Worm (Caenorhabditis elegans) whole organism, late embryonic: ENCODE data around the gene clec-139.

Experiments
- K02D7.2 ChIP-seq: sonication (generic microtip); optimal IDR thresholded peaks from 2 replicates; lab custom pipeline; 2017; ENCODE audit warnings: mild to moderate bottlenecking, missing genetic modification characterization, missing compliant biosample characterization
- ceh-22 ChIP-seq: sonication (generic microtip); optimal IDR thresholded peaks from 2 replicates; lab custom pipeline; 2017; ENCODE audit warnings: missing biosample characterization, missing genetic modification characterization
- elt-2 ChIP-seq: sonication (generic microtip); optimal IDR thresholded peaks from 2 replicates; lab custom pipeline; 2016; ENCODE audit warnings: missing genetic modification reagents, missing genetic modification characterization, missing compliant biosample characterization
- hlh-8 ChIP-seq: sonication (generic microtip); optimal IDR thresholded peaks from 2 replicates; lab custom pipeline; 2016; ENCODE audit warnings: missing genotype, missing genetic modification characterization, missing compliant biosample characterization
- madf-2 ChIP-seq: sonication (generic microtip); optimal IDR thresholded peaks from 2 replicates; lab custom pipeline; 2017; ENCODE audit warnings: missing genetic modification characterization, missing compliant biosample characterization
- nhr-11 ChIP-seq: fragments of 150-350 bp; optimal IDR thresholded peaks from 2 replicates; lab custom pipeline; 2014; ENCODE audit warnings: missing biosample characterization, missing genetic modification characterization
- pqm-1 ChIP-seq: sonication (generic microtip); optimal IDR thresholded peaks from 2 replicates; lab custom pipeline; 2016; ENCODE audit warnings: missing genetic modification characterization, missing compliant biosample characterization
- syd-9 ChIP-seq: sonication (generic microtip); optimal IDR thresholded peaks from 2 replicates; lab custom pipeline; 2016; ENCODE audit warnings: mild to moderate bottlenecking, missing genetic modification characterization, moderate library complexity, missing compliant biosample characterization
- tbx-7 ChIP-seq: sonication (generic microtip); optimal IDR thresholded peaks from 2 replicates; lab custom pipeline; 2016; ENCODE audit warnings: missing genotype, missing genetic modification characterization, missing compliant biosample characterization
- ttx-3 ChIP-seq: sonication (generic microtip); optimal IDR thresholded peaks from 2 replicates; lab custom pipeline; 2016; ENCODE audit warnings: missing genetic modification reagents, missing genetic modification characterization, missing compliant biosample characterization
- unc-55 ChIP-seq: sonication (generic microtip); optimal IDR thresholded peaks from 2 replicates; lab custom pipeline; 2017; ENCODE audit warnings: missing biosample characterization, missing genetic modification reagents, missing genetic modification characterization

DNA sequence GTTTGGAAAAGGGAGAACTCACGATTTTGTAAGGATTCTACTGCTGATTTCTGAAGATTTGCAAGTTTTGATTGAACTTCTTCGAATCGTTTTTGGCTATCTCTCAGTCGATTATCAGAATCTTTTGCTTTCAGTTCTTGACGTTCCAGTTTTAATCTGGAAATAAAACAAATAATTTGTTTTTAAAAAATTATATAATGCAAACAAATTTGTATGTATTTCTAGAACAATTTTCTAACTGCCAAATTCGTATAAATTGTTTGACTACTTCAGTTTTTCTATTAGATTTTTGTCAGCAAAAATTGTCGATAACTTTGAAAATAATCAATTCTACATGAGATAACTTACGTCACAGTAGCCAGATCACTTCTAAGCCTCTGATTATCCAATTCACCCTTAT is 9.9 kb upstream of the clec-139 start:
- TF ChIP-seq tbx-7 (tag; lab: Kevin White, UChicago) (no peak), elt-2 (tag; lab: Kevin White, UChicago) (no peak), ceh-22 (no peak), hlh-8 (no peak), nhr-11 (no peak), madf-2 (tag; lab: Kevin White, UChicago) (no peak), K02D7.2 (no peak), pqm-1 (tag; lab: Kevin White, UChicago) (no peak), unc-55 (GFP tag; lab: Kevin White, UChicago) (no peak), syd-9 (tag; lab: Kevin White, UChicago) (no peak), ttx-3 (tag; lab: Kevin White, UChicago) (no peak)
